Worm (Caenorhabditis elegans) whole organism, mixed stage, embryonic: ENCODE results near the gene C06A1.6.

Source experiments
- M03D4.4 ChIP-seq: sonication (generic microtip); optimal IDR thresholded peaks from 2 replicates; lab custom pipeline; 2017; ENCODE audit warnings: mild to moderate bottlenecking, missing genetic modification characterization, missing compliant biosample characterization
- bed-3 ChIP-seq: fragments of 200-800 bp; sonication (Bioruptor generic); optimal IDR thresholded peaks from 3 replicates; lab custom pipeline; 2018; ENCODE audit warnings: mild to moderate bottlenecking, missing genetic modification characterization, moderate library complexity, missing compliant biosample characterization
- blmp-1 ChIP-seq: fragments of 150-350 bp; optimal IDR thresholded peaks from 2 replicates; lab custom pipeline; 2014; ENCODE audit warnings: missing biosample characterization, missing genetic modification characterization
- ceh-39 ChIP-seq: fragments of 150-350 bp; optimal IDR thresholded peaks from 2 replicates; lab custom pipeline; 2014; ENCODE audit warnings: missing biosample characterization, missing genetic modification characterization
- ceh-43 ChIP-seq: fragments of 200-800 bp; sonication (Bioruptor generic); optimal IDR thresholded peaks from 2 replicates; lab custom pipeline; 2018; ENCODE audit warnings: mild to moderate bottlenecking, missing genetic modification characterization, moderate library complexity, missing compliant biosample characterization
- ceh-83 ChIP-seq: fragments of 200-800 bp; sonication (Bioruptor generic); optimal IDR thresholded peaks from 2 replicates; lab custom pipeline; 2018; ENCODE audit warnings: mild to moderate bottlenecking, missing genetic modification characterization, missing compliant biosample characterization
- ces-1 ChIP-seq: fragments of 150-350 bp; optimal IDR thresholded peaks from 2 replicates; lab custom pipeline; 2014; ENCODE audit warnings: missing biosample characterization, missing genetic modification reagents, missing genetic modification characterization
- cnd-1 ChIP-seq: fragments of 200-800 bp; sonication (Bioruptor generic); optimal IDR thresholded peaks from 2 replicates; lab custom pipeline; 2018; ENCODE audit warnings: mild to moderate bottlenecking, missing genetic modification characterization, missing compliant biosample characterization
- drap-1 ChIP-seq: fragments of 200-800 bp; sonication (Bioruptor generic); optimal IDR thresholded peaks from 3 replicates; lab custom pipeline; 2018; ENCODE audit warnings: mild to moderate bottlenecking, missing genetic modification characterization, missing compliant biosample characterization
- elt-1 ChIP-seq: sonication (generic microtip); optimal IDR thresholded peaks from 2 replicates; lab custom pipeline; 2017; ENCODE audit warnings: missing genetic modification characterization, mild to moderate bottlenecking, missing compliant biosample characterization, antibody characterized with exemption, moderate library complexity, borderline replicate concordance; ENCODE audit not compliant: insufficient read depth
- elt-3 ChIP-seq: fragments of 150-350 bp; optimal IDR thresholded peaks from 2 replicates; lab custom pipeline; 2014; ENCODE audit warnings: missing biosample characterization, missing genetic modification characterization
- flh-1 ChIP-seq: fragments of 200-800 bp; sonication (Bioruptor generic); optimal IDR thresholded peaks from 2 replicates; lab custom pipeline; 2018; ENCODE audit warnings: mild to moderate bottlenecking, missing genetic modification characterization, moderate library complexity, missing compliant biosample characterization
- ham-2 ChIP-seq: fragments of 200-800 bp; sonication (Bioruptor generic); optimal IDR thresholded peaks from 2 replicates; lab custom pipeline; 2018; ENCODE audit warnings: mild to moderate bottlenecking, missing genetic modification characterization, missing compliant biosample characterization
- hlh-1 ChIP-seq: fragments of 150-350 bp; optimal IDR thresholded peaks from 2 replicates; lab custom pipeline; 2014; ENCODE audit warnings: missing biosample characterization, missing genetic modification reagents, missing genetic modification characterization
- lin-13 ChIP-seq: fragments of 150-350 bp; optimal IDR thresholded peaks from 2 replicates; lab custom pipeline; 2014; ENCODE audit warnings: missing biosample characterization, missing genetic modification characterization
- lin-32 ChIP-seq: fragments of 200-800 bp; sonication (Bioruptor generic); optimal IDR thresholded peaks from 2 replicates; lab custom pipeline; 2018; ENCODE audit warnings: mild to moderate bottlenecking, missing genetic modification characterization, missing compliant biosample characterization
- lsy-2 ChIP-seq: fragments of 150-350 bp; optimal IDR thresholded peaks from 2 replicates; lab custom pipeline; 2014; ENCODE audit warnings: missing biosample characterization, missing genetic modification characterization
- mab-5 ChIP-seq: fragments of 150-350 bp; optimal IDR thresholded peaks from 2 replicates; lab custom pipeline; 2014; ENCODE audit warnings: missing biosample characterization, missing genetic modification characterization
- mep-1 ChIP-seq: fragments of 150-350 bp; optimal IDR thresholded peaks from 2 replicates; lab custom pipeline; 2017; ENCODE audit warnings: missing biosample characterization, missing genetic modification reagents, missing genetic modification characterization, inconsistent platforms
- mls-2 ChIP-seq: sonication (generic microtip); optimal IDR thresholded peaks from 2 replicates; lab custom pipeline; 2016; ENCODE audit warnings: mild to moderate bottlenecking, missing genetic modification characterization, moderate library complexity, missing compliant biosample characterization
- nhr-12 ChIP-seq: fragments of 150-350 bp; optimal IDR thresholded peaks from 2 replicates; lab custom pipeline; 2014; ENCODE audit warnings: missing biosample characterization, missing genetic modification characterization
- nhr-2 ChIP-seq: fragments of 150-350 bp; optimal IDR thresholded peaks from 2 replicates; lab custom pipeline; 2014; ENCODE audit warnings: missing biosample characterization, missing genetic modification characterization
- nhr-237 ChIP-seq: fragments of 150-350 bp; optimal IDR thresholded peaks from 2 replicates; lab custom pipeline; 2014; ENCODE audit warnings: missing biosample characterization, missing genetic modification characterization
- nhr-28 ChIP-seq: fragments of 150-350 bp; optimal IDR thresholded peaks from 2 replicates; lab custom pipeline; 2014; ENCODE audit warnings: missing biosample characterization, missing genetic modification characterization
- nhr-76 ChIP-seq: sonication (generic microtip); optimal IDR thresholded peaks from 2 replicates; lab custom pipeline; 2017; ENCODE audit warnings: missing biosample characterization, missing genetic modification characterization
- pha-4 ChIP-seq: fragments of 150-350 bp; optimal IDR thresholded peaks from 2 replicates; lab custom pipeline; 2018; ENCODE audit warnings: missing biosample characterization, missing genetic modification reagents, missing genetic modification characterization
- sem-2 ChIP-seq: fragments of 200-800 bp; sonication (Bioruptor generic); optimal IDR thresholded peaks from 2 replicates; lab custom pipeline; 2018; ENCODE audit warnings: mild to moderate bottlenecking, missing genetic modification characterization, missing compliant biosample characterization
- snpc-4 ChIP-seq: fragments of 150-350 bp; optimal IDR thresholded peaks from 2 replicates; lab custom pipeline; 2014; ENCODE audit warnings: missing biosample characterization, missing genetic modification characterization
- sptf-1 ChIP-seq: sonication (generic microtip); optimal IDR thresholded peaks from 2 replicates; lab custom pipeline; 2017; ENCODE audit warnings: mild to moderate bottlenecking, missing genetic modification characterization, moderate library complexity, missing compliant biosample characterization
- tbx-8 ChIP-seq: fragments of 200-800 bp; sonication (Bioruptor generic); optimal IDR thresholded peaks from 2 replicates; lab custom pipeline; 2018; ENCODE audit warnings: mild to moderate bottlenecking, missing genetic modification characterization, moderate library complexity, missing compliant biosample characterization
- unc-120 ChIP-seq: sonication (generic microtip); optimal IDR thresholded peaks from 2 replicates; lab custom pipeline; 2017; ENCODE audit warnings: missing genetic modification characterization, missing compliant biosample characterization; ENCODE audit not compliant: poor library complexity, severe bottlenecking
- unc-39 ChIP-seq: fragments of 150-350 bp; optimal IDR thresholded peaks from 2 replicates; lab custom pipeline; 2014; ENCODE audit warnings: missing biosample characterization, missing genetic modification characterization
- unc-62 ChIP-seq: fragments of 150-350 bp; optimal IDR thresholded peaks from 2 replicates; lab custom pipeline; 2014; ENCODE audit warnings: missing biosample characterization, missing genetic modification reagents, missing genetic modification characterization
- zip-8 ChIP-seq: fragments of 150-350 bp; optimal IDR thresholded peaks from 2 replicates; lab custom pipeline; 2014; ENCODE audit warnings: missing biosample characterization, missing genetic modification characterization
- ztf-11 ChIP-seq: fragments of 150-350 bp; optimal IDR thresholded peaks from 2 replicates; lab custom pipeline; 2014; ENCODE audit warnings: missing biosample characterization, missing genetic modification characterization

The C06A1.6 gene

ce11 chrII:10553377-10554045 lies 11.0 kb downstream of the C06A1.6 start:
- peak; percentile 15 for TF ChIP-seq hlh-1 (tag; lab: Kevin White, UChicago)
- peak; percentile 9 for TF ChIP-seq zip-8 (tag; lab: Kevin White, UChicago)
- no peak for TF ChIP-seq mab-5 (tag; lab: Kevin White, UChicago)
- TF ChIP-seq, all 35 proteins: peak for 2

- no peak for TF ChIP-seq unc-39
- TF ChIP-seq ztf-11 (tag; lab: Kevin White, UChicago) = no peak
- no peak for TF ChIP-seq ceh-83 (GFP tag; lab: Kevin White, UChicago)
- peak; percentile 9 for TF ChIP-seq mls-2
- no peak for TF ChIP-seq flh-1 (GFP tag; lab: Kevin White, UChicago)
- TF ChIP-seq lin-32 (GFP tag; lab: Kevin White, UChicago) = no peak
- TF ChIP-seq ham-2 (GFP tag; lab: Kevin White, UChicago) = peak; percentile 41
- TF ChIP-seq bed-3 (GFP tag; lab: Kevin White, UChicago) = no peak
- peak; percentile 21 for TF ChIP-seq lsy-2 (tag; lab: Kevin White, UChicago)
- TF ChIP-seq sptf-1 (tag; lab: Kevin White, UChicago) = no peak
- no peak for TF ChIP-seq lin-13 (tag; lab: Kevin White, UChicago)
- no peak for TF ChIP-seq elt-3 (tag; lab: Kevin White, UChicago)
- peak; percentile 49 for TF ChIP-seq hlh-1 (tag; lab: Kevin White, UChicago)
- peak; percentile 34 for TF ChIP-seq blmp-1 (tag; lab: Kevin White, UChicago)
- no peak for TF ChIP-seq tbx-8
- TF ChIP-seq ceh-43 (GFP tag; lab: Kevin White, UChicago) = no peak
- TF ChIP-seq mab-5 (tag; lab: Kevin White, UChicago) = no peak
- TF ChIP-seq sem-2 (GFP tag; lab: Kevin White, UChicago) = no peak
- no peak for TF ChIP-seq ceh-39
- TF ChIP-seq drap-1 (GFP tag; lab: Kevin White, UChicago) = no peak
- no peak for TF ChIP-seq nhr-28 (tag; lab: Kevin White, UChicago)
- TF ChIP-seq nhr-237 (tag; lab: Kevin White, UChicago) = peak; percentile 73
- TF ChIP-seq cnd-1 (tag; lab: Kevin White, UChicago) = no peak
- TF ChIP-seq elt-1 = peak; percentile 44
- no peak for TF ChIP-seq M03D4.4 (tag; lab: Kevin White, UChicago)
- TF ChIP-seq nhr-2 (tag; lab: Kevin White, UChicago) = peak; percentile 34
- no peak for TF ChIP-seq zip-8 (tag; lab: Kevin White, UChicago)
- peak; percentile 71 for TF ChIP-seq unc-120 (tag; lab: Kevin White, UChicago)
- peak; percentile 59 for TF ChIP-seq mep-1 (tag; lab: Kevin White, UChicago)
- no peak for TF ChIP-seq snpc-4 (tag; lab: Kevin White, UChicago)
- TF ChIP-seq nhr-76 (tag; lab: Kevin White, UChicago) = no peak
- TF ChIP-seq nhr-12 (tag; lab: Kevin White, UChicago) = no peak
- TF ChIP-seq pha-4 (tag; lab: Kevin White, UChicago) = peak; percentile 23
- TF ChIP-seq ces-1 = peak; percentile 75
- TF ChIP-seq unc-62 = peak; percentile 32
Observed at ce11 chrII:10551985-10552736, 12.3 kb downstream of the C06A1.6 start.

ce11 chrII:10550872-10551647 lies 13.4 kb downstream of the C06A1.6 start:
- TF ChIP-seq M03D4.4 (tag; lab: Kevin White, UChicago) = no peak
- TF ChIP-seq ces-1 = no peak
- no peak for TF ChIP-seq unc-39
- no peak for TF ChIP-seq ham-2 (GFP tag; lab: Kevin White, UChicago)
- TF ChIP-seq mep-1 (tag; lab: Kevin White, UChicago) = no peak
- no peak for TF ChIP-seq nhr-12 (tag; lab: Kevin White, UChicago)
- no peak for TF ChIP-seq elt-1
- no peak for TF ChIP-seq flh-1 (GFP tag; lab: Kevin White, UChicago)
- TF ChIP-seq nhr-2 (tag; lab: Kevin White, UChicago) = no peak
- TF ChIP-seq ceh-39 = no peak
- TF ChIP-seq blmp-1 (tag; lab: Kevin White, UChicago) = no peak
- TF ChIP-seq ceh-43 (GFP tag; lab: Kevin White, UChicago) = no peak
- no peak for TF ChIP-seq lsy-2 (tag; lab: Kevin White, UChicago)
- no peak for TF ChIP-seq hlh-1 (tag; lab: Kevin White, UChicago)
- TF ChIP-seq cnd-1 (tag; lab: Kevin White, UChicago) = no peak
- TF ChIP-seq nhr-237 (tag; lab: Kevin White, UChicago) = no peak
